Worm (Caenorhabditis elegans) whole organism, mixed stage, embryonic: ENCODE results near the gene srh-21.

Experiments
- M03D4.4 ChIP-seq: sonication (generic microtip); optimal IDR thresholded peaks from 2 replicates; lab custom pipeline; 2017; ENCODE audit warnings: mild to moderate bottlenecking, missing genetic modification characterization, missing compliant biosample characterization
- blmp-1 ChIP-seq: fragments of 150-350 bp; optimal IDR thresholded peaks from 2 replicates; lab custom pipeline; 2014; ENCODE audit warnings: missing biosample characterization, missing genetic modification characterization
- ceh-39 ChIP-seq: fragments of 150-350 bp; optimal IDR thresholded peaks from 2 replicates; lab custom pipeline; 2014; ENCODE audit warnings: missing biosample characterization, missing genetic modification characterization
- ceh-43 ChIP-seq: fragments of 200-800 bp; sonication (Bioruptor generic); optimal IDR thresholded peaks from 2 replicates; lab custom pipeline; 2018; ENCODE audit warnings: mild to moderate bottlenecking, missing genetic modification characterization, moderate library complexity, missing compliant biosample characterization
- ceh-83 ChIP-seq: fragments of 200-800 bp; sonication (Bioruptor generic); optimal IDR thresholded peaks from 2 replicates; lab custom pipeline; 2018; ENCODE audit warnings: mild to moderate bottlenecking, missing genetic modification characterization, missing compliant biosample characterization
- cnd-1 ChIP-seq: fragments of 200-800 bp; sonication (Bioruptor generic); optimal IDR thresholded peaks from 2 replicates; lab custom pipeline; 2018; ENCODE audit warnings: mild to moderate bottlenecking, missing genetic modification characterization, missing compliant biosample characterization
- drap-1 ChIP-seq: fragments of 200-800 bp; sonication (Bioruptor generic); optimal IDR thresholded peaks from 3 replicates; lab custom pipeline; 2018; ENCODE audit warnings: mild to moderate bottlenecking, missing genetic modification characterization, missing compliant biosample characterization
- elt-1 ChIP-seq: sonication (generic microtip); optimal IDR thresholded peaks from 2 replicates; lab custom pipeline; 2017; ENCODE audit warnings: missing genetic modification characterization, mild to moderate bottlenecking, missing compliant biosample characterization, antibody characterized with exemption, moderate library complexity, borderline replicate concordance; ENCODE audit not compliant: insufficient read depth
- ham-2 ChIP-seq: fragments of 200-800 bp; sonication (Bioruptor generic); optimal IDR thresholded peaks from 2 replicates; lab custom pipeline; 2018; ENCODE audit warnings: mild to moderate bottlenecking, missing genetic modification characterization, missing compliant biosample characterization
- hlh-1 ChIP-seq: fragments of 150-350 bp; optimal IDR thresholded peaks from 2 replicates; lab custom pipeline; 2014; ENCODE audit warnings: missing biosample characterization, missing genetic modification reagents, missing genetic modification characterization
- lin-13 ChIP-seq: fragments of 150-350 bp; optimal IDR thresholded peaks from 2 replicates; lab custom pipeline; 2014; ENCODE audit warnings: missing biosample characterization, missing genetic modification characterization
- lin-32 ChIP-seq: fragments of 200-800 bp; sonication (Bioruptor generic); optimal IDR thresholded peaks from 2 replicates; lab custom pipeline; 2018; ENCODE audit warnings: mild to moderate bottlenecking, missing genetic modification characterization, missing compliant biosample characterization
- lsy-2 ChIP-seq: fragments of 150-350 bp; optimal IDR thresholded peaks from 2 replicates; lab custom pipeline; 2014; ENCODE audit warnings: missing biosample characterization, missing genetic modification characterization
- mab-5 ChIP-seq: fragments of 150-350 bp; optimal IDR thresholded peaks from 2 replicates; lab custom pipeline; 2014; ENCODE audit warnings: missing biosample characterization, missing genetic modification characterization
- mep-1 ChIP-seq: fragments of 150-350 bp; optimal IDR thresholded peaks from 2 replicates; lab custom pipeline; 2017; ENCODE audit warnings: missing biosample characterization, missing genetic modification reagents, missing genetic modification characterization, inconsistent platforms
- nhr-12 ChIP-seq: fragments of 150-350 bp; optimal IDR thresholded peaks from 2 replicates; lab custom pipeline; 2014; ENCODE audit warnings: missing biosample characterization, missing genetic modification characterization
- nhr-2 ChIP-seq: fragments of 150-350 bp; optimal IDR thresholded peaks from 2 replicates; lab custom pipeline; 2014; ENCODE audit warnings: missing biosample characterization, missing genetic modification characterization
- nhr-237 ChIP-seq: fragments of 150-350 bp; optimal IDR thresholded peaks from 2 replicates; lab custom pipeline; 2014; ENCODE audit warnings: missing biosample characterization, missing genetic modification characterization
- nhr-28 ChIP-seq: fragments of 150-350 bp; optimal IDR thresholded peaks from 2 replicates; lab custom pipeline; 2014; ENCODE audit warnings: missing biosample characterization, missing genetic modification characterization
- nhr-76 ChIP-seq: sonication (generic microtip); optimal IDR thresholded peaks from 2 replicates; lab custom pipeline; 2017; ENCODE audit warnings: missing biosample characterization, missing genetic modification characterization
- pha-4 ChIP-seq: fragments of 150-350 bp; optimal IDR thresholded peaks from 2 replicates; lab custom pipeline; 2018; ENCODE audit warnings: missing biosample characterization, missing genetic modification reagents, missing genetic modification characterization
- snpc-4 ChIP-seq: fragments of 150-350 bp; optimal IDR thresholded peaks from 2 replicates; lab custom pipeline; 2014; ENCODE audit warnings: missing biosample characterization, missing genetic modification characterization
- sptf-1 ChIP-seq: sonication (generic microtip); optimal IDR thresholded peaks from 2 replicates; lab custom pipeline; 2017; ENCODE audit warnings: mild to moderate bottlenecking, missing genetic modification characterization, moderate library complexity, missing compliant biosample characterization
- tbx-8 ChIP-seq: fragments of 200-800 bp; sonication (Bioruptor generic); optimal IDR thresholded peaks from 2 replicates; lab custom pipeline; 2018; ENCODE audit warnings: mild to moderate bottlenecking, missing genetic modification characterization, moderate library complexity, missing compliant biosample characterization
- unc-39 ChIP-seq: fragments of 150-350 bp; optimal IDR thresholded peaks from 2 replicates; lab custom pipeline; 2014; ENCODE audit warnings: missing biosample characterization, missing genetic modification characterization
- unc-62 ChIP-seq: fragments of 150-350 bp; optimal IDR thresholded peaks from 2 replicates; lab custom pipeline; 2014; ENCODE audit warnings: missing biosample characterization, missing genetic modification reagents, missing genetic modification characterization
- zip-8 ChIP-seq: fragments of 150-350 bp; optimal IDR thresholded peaks from 2 replicates; lab custom pipeline; 2014; ENCODE audit warnings: missing biosample characterization, missing genetic modification characterization
- ztf-11 ChIP-seq: fragments of 150-350 bp; optimal IDR thresholded peaks from 2 replicates; lab custom pipeline; 2014; ENCODE audit warnings: missing biosample characterization, missing genetic modification characterization

srh-21 gene

DNA sequence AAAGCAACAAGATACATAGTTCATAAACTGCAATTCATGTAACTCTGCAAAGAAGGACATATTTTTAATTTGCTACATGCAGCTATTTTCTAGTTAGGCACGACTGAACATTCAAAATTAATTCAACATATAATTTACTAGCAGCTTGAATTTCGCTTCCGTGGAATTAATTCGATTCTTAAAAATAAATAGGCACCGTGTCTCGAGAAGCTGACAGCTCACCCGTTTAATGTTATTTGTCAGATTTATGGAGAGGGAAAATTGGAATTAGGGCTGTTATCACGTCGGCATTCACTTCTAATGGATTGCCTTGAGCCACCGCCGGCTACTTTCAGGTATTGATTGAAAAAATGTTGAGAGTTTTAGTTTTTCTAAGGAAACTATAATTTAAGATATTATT, at the start of gene srh-21:
srh-21 (plus strand) TSS at position 301 of the 400 bp plus-strand sequence.
- TF ChIP-seq nhr-237 (tag; lab: Kevin White, UChicago): no peak
- TF ChIP-seq hlh-1 (tag; lab: Kevin White, UChicago): no peak
- TF ChIP-seq elt-1 (tag; lab: Kevin White, UChicago): no peak
- TF ChIP-seq mep-1 (tag; lab: Kevin White, UChicago): no peak
- no peak for TF ChIP-seq pha-4 (tag; lab: Kevin White, UChicago)
- TF ChIP-seq ztf-11 (tag; lab: Kevin White, UChicago): no peak
- TF ChIP-seq lin-13: no peak
- TF ChIP-seq cnd-1 (tag; lab: Kevin White, UChicago): no peak
- no peak for TF ChIP-seq ham-2 (GFP tag; lab: Kevin White, UChicago)
- TF ChIP-seq tbx-8 (GFP tag; lab: Kevin White, UChicago): no peak
- no peak for TF ChIP-seq nhr-12 (tag; lab: Kevin White, UChicago)
- TF ChIP-seq M03D4.4 (tag; lab: Kevin White, UChicago): no peak
- TF ChIP-seq blmp-1 (tag; lab: Kevin White, UChicago): no peak
- no peak for TF ChIP-seq drap-1 (GFP tag; lab: Kevin White, UChicago)
- no peak for TF ChIP-seq nhr-28 (tag; lab: Kevin White, UChicago)

DNA sequence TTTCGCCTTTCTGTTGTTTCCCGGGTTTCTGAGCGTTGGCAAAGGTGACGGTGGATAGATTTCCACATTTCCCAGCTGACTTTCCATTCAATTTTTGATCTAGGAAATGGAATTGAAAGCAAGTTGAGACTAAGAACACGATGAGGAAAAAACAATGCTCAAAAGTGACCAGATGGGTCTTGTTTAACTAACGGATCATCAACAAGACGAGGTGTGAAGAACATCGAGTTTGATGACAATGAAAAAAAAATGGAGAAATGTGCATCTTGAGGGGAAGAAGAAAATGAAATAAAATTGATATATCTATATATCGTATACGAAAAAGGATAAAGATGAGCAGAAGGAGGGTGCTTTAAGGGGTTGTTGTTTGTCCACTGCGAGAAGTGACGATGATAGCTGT, 48.9 kb upstream of the srh-21 start, which contains the start of gene T19H12.6:
T19H12.6 (minus strand) TSS at position 101 of the 400 bp plus-strand sequence.
- TF ChIP-seq ztf-11 (tag; lab: Kevin White, UChicago): no peak
- no peak for TF ChIP-seq mep-1 (tag; lab: Kevin White, UChicago)
- TF ChIP-seq mab-5 (tag; lab: Kevin White, UChicago): no peak
- no peak for TF ChIP-seq zip-8 (tag; lab: Kevin White, UChicago)
- no peak for TF ChIP-seq pha-4 (tag; lab: Kevin White, UChicago)
- TF ChIP-seq nhr-2 (tag; lab: Kevin White, UChicago): no peak
- TF ChIP-seq nhr-28 (tag; lab: Kevin White, UChicago): no peak
- no peak for TF ChIP-seq ceh-39
- TF ChIP-seq ceh-83 (GFP tag; lab: Kevin White, UChicago): no peak
- TF ChIP-seq nhr-12 (tag; lab: Kevin White, UChicago): no peak

DNA sequence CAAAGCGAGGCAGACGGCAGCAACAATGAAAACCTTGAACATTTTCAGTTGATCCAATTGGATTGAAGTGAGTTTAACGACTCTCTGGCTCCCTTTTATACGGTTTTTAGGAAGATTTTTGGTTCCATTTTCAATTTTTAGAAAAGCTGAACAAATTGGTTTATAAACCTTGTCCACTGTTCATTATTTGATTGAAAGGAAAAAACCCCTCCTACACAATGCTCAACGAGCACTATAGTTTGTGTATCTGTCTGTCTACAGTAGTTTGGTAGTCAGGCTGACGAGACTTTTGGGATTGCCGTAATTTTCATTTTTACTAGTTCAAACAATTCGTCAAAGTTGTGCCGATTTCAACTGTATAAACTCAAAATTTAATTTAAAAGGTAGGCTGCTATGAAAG, 47.2 kb upstream of the srh-21 start, which contains the start of gene T19H12.15:
T19H12.15 (minus strand) TSS at position 101 of the 400 bp plus-strand sequence.
- TF ChIP-seq ham-2 (GFP tag; lab: Kevin White, UChicago) (no peak), cnd-1 (tag; lab: Kevin White, UChicago) (no peak), snpc-4 (no peak), mep-1 (tag; lab: Kevin White, UChicago) (no peak), nhr-237 (tag; lab: Kevin White, UChicago) (no peak), blmp-1 (tag; lab: Kevin White, UChicago) (no peak), ceh-83 (GFP tag; lab: Kevin White, UChicago) (no peak), lin-32 (GFP tag; lab: Kevin White, UChicago) (no peak), M03D4.4 (tag; lab: Kevin White, UChicago) (no peak), pha-4 (tag; lab: Kevin White, UChicago) (no peak), unc-62 (GFP tag; lab: Kevin White, UChicago) (no peak), lsy-2 (tag; lab: Kevin White, UChicago) (no peak), nhr-12 (tag; lab: Kevin White, UChicago) (no peak), nhr-28 (tag; lab: Kevin White, UChicago) (no peak), drap-1 (GFP tag; lab: Kevin White, UChicago) (no peak)

DNA sequence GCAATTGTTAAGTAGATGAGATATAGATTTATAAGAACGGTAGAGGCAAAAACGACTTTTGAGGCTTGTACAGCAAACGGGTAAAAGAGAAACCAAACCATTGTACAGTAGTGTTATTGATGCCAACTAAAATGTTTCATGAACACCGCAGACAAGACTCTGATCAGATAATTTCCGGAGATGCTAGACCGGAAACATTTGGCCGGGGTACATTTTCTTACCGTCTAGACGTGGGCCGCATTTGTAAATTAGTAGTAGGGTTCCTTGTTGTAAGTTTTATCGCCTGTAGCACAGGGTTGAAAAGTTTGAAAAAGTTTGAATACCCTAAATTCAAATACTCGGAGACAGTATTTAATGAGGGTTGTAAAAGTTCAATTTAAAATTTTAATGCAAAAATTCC, 45.1 kb upstream of the srh-21 start, which contains the start of gene str-32:
str-32 (minus strand) TSS at position 101 of the 400 bp plus-strand sequence.
- TF ChIP-seq ceh-39 (no peak), unc-62 (GFP tag; lab: Kevin White, UChicago) (no peak), lsy-2 (tag; lab: Kevin White, UChicago) (no peak), mab-5 (tag; lab: Kevin White, UChicago) (no peak), pha-4 (tag; lab: Kevin White, UChicago) (no peak), elt-1 (tag; lab: Kevin White, UChicago) (no peak), hlh-1 (tag; lab: Kevin White, UChicago) (no peak), unc-39 (no peak), tbx-8 (GFP tag; lab: Kevin White, UChicago) (no peak)

DNA sequence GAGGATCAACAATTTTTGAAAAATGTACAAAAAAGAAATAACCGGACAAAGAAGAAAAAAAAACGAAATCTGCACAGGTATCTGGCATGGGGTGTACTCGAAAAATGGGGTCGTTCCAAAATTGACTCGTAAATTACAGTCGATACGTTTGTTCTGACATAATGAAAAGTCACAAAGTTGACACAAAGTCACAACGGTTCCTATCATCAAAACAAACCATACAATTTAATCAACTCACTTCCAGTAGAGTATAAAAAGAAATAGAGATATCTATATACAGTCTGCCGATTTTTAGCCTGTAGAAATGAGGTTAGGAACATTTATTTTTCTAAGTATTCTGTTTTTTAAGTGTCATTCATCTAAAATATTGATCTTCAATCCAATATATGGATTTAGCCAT, 42.0 kb upstream of the srh-21 start, which contains the start of gene T19H12.12:
T19H12.12 (plus strand) TSS at position 301 of the 400 bp plus-strand sequence.
- TF ChIP-seq sptf-1 (tag; lab: Kevin White, UChicago) (no peak), blmp-1 (tag; lab: Kevin White, UChicago) (no peak), nhr-2 (tag; lab: Kevin White, UChicago) (no peak), zip-8 (tag; lab: Kevin White, UChicago) (no peak), nhr-28 (tag; lab: Kevin White, UChicago) (no peak), nhr-76 (tag; lab: Kevin White, UChicago) (no peak), lsy-2 (tag; lab: Kevin White, UChicago) (no peak), cnd-1 (tag; lab: Kevin White, UChicago) (no peak), drap-1 (GFP tag; lab: Kevin White, UChicago) (no peak), ceh-39 (no peak), elt-1 (tag; lab: Kevin White, UChicago) (no peak), ceh-43 (GFP tag; lab: Kevin White, UChicago) (no peak)
